Fruit fly (Drosophila melanogaster) whole organism, embryonic: ENCODE measurements around the gene CG5381.

ENCODE experiments used
- Aef1 ChIP-seq: fragments of 200-800 bp; sonication (Bioruptor generic); IDR thresholded peaks from 3 replicates; pipeline ENCODE4 v1.3.6; 2022; ENCODE audit warnings: missing biosample characterization, missing genetic modification characterization
- CG10431 ChIP-seq: fragments of 200-800 bp; sonication (Bioruptor generic); optimal IDR thresholded peaks from 3 replicates; lab custom pipeline; 2018; ENCODE audit warnings: missing biosample characterization, mild to moderate bottlenecking, missing genetic modification characterization
- CG13894 ChIP-seq: fragments of 200-800 bp; sonication (Bioruptor generic); optimal IDR thresholded peaks from 3 replicates; lab custom pipeline; 2018; ENCODE audit warnings: missing biosample characterization, mild to moderate bottlenecking, missing genetic modification characterization, moderate library complexity
- CG14050 ChIP-seq: fragments of 200-800 bp; sonication (Bioruptor generic); IDR thresholded peaks from 3 replicates; pipeline ENCODE4 v1.3.6; 2022; ENCODE audit warnings: missing biosample characterization, missing genetic modification characterization
- CG1529 ChIP-seq: fragments of 200-800 bp; sonication (Bioruptor generic); optimal IDR thresholded peaks from 3 replicates; lab custom pipeline; 2018; ENCODE audit warnings: missing biosample characterization, missing genetic modification characterization
- CG1603 ChIP-seq: fragments of 200-800 bp; sonication (Bioruptor generic); optimal IDR thresholded peaks from 2 replicates; lab custom pipeline; 2019; ENCODE audit warnings: missing biosample characterization, mild to moderate bottlenecking, missing genetic modification characterization, moderate library complexity
- CG18599 ChIP-seq: fragments of 200-800 bp; sonication (Bioruptor generic); optimal IDR thresholded peaks from 3 replicates; lab custom pipeline; 2017; ENCODE audit warnings: missing biosample characterization, missing genetic modification characterization, mild to moderate bottlenecking, moderate library complexity, missing genetic modification reagents
- CG18764 ChIP-seq: fragments of 200-800 bp; sonication (Bioruptor generic); optimal IDR thresholded peaks from 3 replicates; lab custom pipeline; 2016; ENCODE audit warnings: missing biosample characterization, missing genetic modification characterization
- CG32532 ChIP-seq: fragments of 200-800 bp; sonication (Bioruptor generic); IDR thresholded peaks from 2 replicates; pipeline ENCODE4 v1.3.6; 2022; ENCODE audit warnings: missing biosample characterization, missing genetic modification characterization
- CG42726 ChIP-seq: fragments of 200-800 bp; sonication (Bioruptor generic); IDR thresholded peaks from 2 replicates; pipeline ENCODE4 v1.3.6; 2022; ENCODE audit warnings: missing biosample characterization, missing genetic modification characterization; ENCODE audit not compliant: partially characterized antibody
- CG43689 ChIP-seq: fragments of 200-800 bp; sonication (Bioruptor generic); IDR thresholded peaks from 2 replicates; pipeline ENCODE4 v1.3.6; 2022; ENCODE audit warnings: missing biosample characterization, missing genetic modification characterization
- CG6683 ChIP-seq: fragments of 200-800 bp; sonication (Bioruptor generic); optimal IDR thresholded peaks from 2 replicates; lab custom pipeline; 2017; ENCODE audit warnings: missing biosample characterization, mild to moderate bottlenecking, missing genetic modification characterization, missing genetic modification reagents
- CG7357 ChIP-seq: fragments of 200-800 bp; sonication (Bioruptor generic); IDR thresholded peaks from 3 replicates; pipeline ENCODE4 v1.3.6; 2022; ENCODE audit warnings: missing biosample characterization, missing genetic modification characterization
- CG8290 ChIP-seq, 3 experiments: fragments of 200-800 bp; sonication (Bioruptor generic); optimal IDR thresholded peaks; 2 replicates each; lab custom pipeline; 2016 to 2019; ENCODE audit warnings: missing biosample characterization in 3 of 3, missing genetic modification characterization in 3 of 3, mild to moderate bottlenecking in 2 of 3, moderate library complexity in 1 of 3
- CG8359 ChIP-seq: fragments of 200-800 bp; sonication (Bioruptor generic); optimal IDR thresholded peaks from 2 replicates; lab custom pipeline; 2017; ENCODE audit warnings: missing biosample characterization, mild to moderate bottlenecking, missing genetic modification characterization, borderline replicate concordance
- D ChIP-seq, 2 experiments: fragments of 200-800 bp in 1 of 2; fragments of >200 bp in 1 of 2; sonication (Bioruptor generic) in 1 of 2; optimal IDR thresholded peaks; 2 replicates in 1 of 2; 3 replicates in 1 of 2; lab custom pipeline; 2017; ENCODE audit warnings: mild to moderate bottlenecking in 1 of 2, missing biosample characterization in 1 of 2, missing genetic modification characterization in 1 of 2, missing genetic modification reagents in 1 of 2
- Ets65A ChIP-seq: fragments of 200-800 bp; sonication (Bioruptor generic); peaks from one replicate; lab custom pipeline; 2016; ENCODE audit warnings: missing biosample characterization, missing genetic modification characterization
- HLH4C ChIP-seq: fragments of 200-800 bp; sonication (Bioruptor generic); IDR thresholded peaks from 3 replicates; pipeline ENCODE4 v1.3.6; 2022; ENCODE audit warnings: missing biosample characterization, missing genetic modification characterization; ENCODE audit not compliant: partially characterized antibody
- Hr39 ChIP-seq: fragments of >200 bp; optimal IDR thresholded peaks from 2 replicates; lab custom pipeline; 2017
- Hr78 ChIP-seq, 2 experiments: fragments of 200-800 bp in 1 of 2; fragments of >200 bp in 1 of 2; sonication (Bioruptor generic) in 1 of 2; optimal IDR thresholded peaks; 2 replicates each; lab custom pipeline; 2017 to 2019; ENCODE audit warnings: missing biosample characterization in 2 of 2, missing genetic modification characterization in 2 of 2, mild to moderate bottlenecking in 1 of 2, moderate library complexity in 1 of 2
- Lim3 ChIP-seq: fragments of 200-800 bp; sonication (Bioruptor generic); IDR thresholded peaks from 2 replicates; pipeline ENCODE4 v1.3.6; 2022; ENCODE audit warnings: missing biosample characterization, missing genetic modification characterization
- Mrtf ChIP-seq: fragments of 200-800 bp; sonication (Bioruptor generic); IDR thresholded peaks from 3 replicates; pipeline ENCODE4 v1.3.6; 2022; ENCODE audit warnings: missing biosample characterization, missing genetic modification characterization
- Oli ChIP-seq: fragments of 200-800 bp; sonication (Bioruptor generic); optimal IDR thresholded peaks from 2 replicates; lab custom pipeline; 2018; ENCODE audit warnings: missing biosample characterization, mild to moderate bottlenecking, missing genetic modification characterization, moderate library complexity
- Scr ChIP-seq: fragments of 200-800 bp; sonication (Bioruptor generic); IDR thresholded peaks from 2 replicates; pipeline ENCODE4 v1.3.6; 2022; ENCODE audit warnings: missing biosample characterization, missing genetic modification characterization; ENCODE audit not compliant: partially characterized antibody
- Sin3A ChIP-seq: fragments of >200 bp; optimal IDR thresholded peaks from 2 replicates; lab custom pipeline; 2018
- Six4 ChIP-seq: fragments of 200-800 bp; sonication (Bioruptor generic); optimal IDR thresholded peaks from 2 replicates; lab custom pipeline; 2016; ENCODE audit warnings: missing biosample characterization, missing genetic modification characterization
- Sry-δ ChIP-seq: fragments of 200-800 bp; sonication (Bioruptor generic); optimal IDR thresholded peaks from 2 replicates; lab custom pipeline; 2016; ENCODE audit warnings: missing biosample characterization, missing genetic modification characterization
- Taf1 ChIP-seq: fragments of 200-800 bp; sonication (Bioruptor generic); IDR thresholded peaks from 2 replicates; pipeline ENCODE4 v1.3.6; 2022; ENCODE audit warnings: missing biosample characterization, missing genetic modification characterization
- amos ChIP-seq: fragments of 200-800 bp; sonication (Bioruptor generic); IDR thresholded peaks from 2 replicates; pipeline ENCODE4 v1.3.6; 2022; ENCODE audit warnings: missing biosample characterization, missing genetic modification characterization; ENCODE audit not compliant: partially characterized antibody
- ase ChIP-seq: fragments of 200-800 bp; sonication (Bioruptor generic); IDR thresholded peaks from 3 replicates; pipeline ENCODE4 v1.3.6; 2022; ENCODE audit warnings: missing biosample characterization, missing genetic modification characterization
- az2 ChIP-seq: fragments of 200-800 bp; sonication (Bioruptor generic); optimal IDR thresholded peaks from 3 replicates; lab custom pipeline; 2016; ENCODE audit warnings: missing biosample characterization, missing genetic modification characterization
- bbx ChIP-seq: fragments of 200-800 bp; sonication (Bioruptor generic); IDR thresholded peaks from 2 replicates; pipeline ENCODE4 v1.3.6; 2022; ENCODE audit warnings: missing biosample characterization, missing genetic modification characterization; ENCODE audit not compliant: partially characterized antibody
- bcd ChIP-seq: fragments of 200-800 bp; sonication (Bioruptor generic); optimal IDR thresholded peaks from 2 replicates; lab custom pipeline; 2017; ENCODE audit warnings: missing biosample characterization, mild to moderate bottlenecking, missing genetic modification characterization
- cas ChIP-seq: fragments of 200-800 bp; sonication (Bioruptor generic); IDR thresholded peaks from 2 replicates; pipeline ENCODE4 v1.3.6; 2022; ENCODE audit warnings: missing biosample characterization, missing genetic modification characterization
- chinmo ChIP-seq: fragments of 200-800 bp; sonication (Bioruptor generic); IDR thresholded peaks from 4 replicates; pipeline ENCODE4 v1.3.6; 2022; ENCODE audit warnings: missing biosample characterization, missing genetic modification characterization; ENCODE audit not compliant: partially characterized antibody
- chn ChIP-seq: fragments of 200-800 bp; sonication (Bioruptor generic); optimal IDR thresholded peaks from 2 replicates; lab custom pipeline; 2016; ENCODE audit warnings: missing biosample characterization, missing genetic modification characterization
- corto ChIP-seq: fragments of 200-800 bp; sonication (Bioruptor generic); optimal IDR thresholded peaks from 2 replicates; lab custom pipeline; 2016; ENCODE audit warnings: missing biosample characterization, mild to moderate bottlenecking, missing genetic modification characterization, moderate library complexity
- esg ChIP-seq: fragments of 200-800 bp; sonication (Bioruptor generic); conservative IDR thresholded peaks from 2 replicates; pipeline ENCODE4 v1.3.6; 2022; ENCODE audit warnings: missing biosample characterization, missing genetic modification characterization
- fd3F ChIP-seq: fragments of 200-800 bp; sonication (Bioruptor generic); optimal IDR thresholded peaks from 2 replicates; lab custom pipeline; 2018; ENCODE audit warnings: missing biosample characterization, mild to moderate bottlenecking, missing genetic modification characterization, moderate library complexity
- gem ChIP-seq: fragments of 200-800 bp; sonication (Bioruptor generic); optimal IDR thresholded peaks from 2 replicates; lab custom pipeline; 2019; ENCODE audit warnings: missing biosample characterization, mild to moderate bottlenecking, missing genetic modification characterization, moderate library complexity
- h ChIP-seq: fragments of >200 bp; optimal IDR thresholded peaks from 2 replicates; lab custom pipeline; 2017
- ham ChIP-seq: fragments of 200-800 bp; sonication (Bioruptor generic); IDR thresholded peaks from 2 replicates; pipeline ENCODE4 v1.3.6; 2022; ENCODE audit warnings: missing biosample characterization, missing genetic modification characterization
- lilli ChIP-seq: fragments of 200-800 bp; sonication (Bioruptor generic); optimal IDR thresholded peaks from 3 replicates; lab custom pipeline; 2016; ENCODE audit warnings: missing biosample characterization, missing genetic modification characterization
- peb ChIP-seq: fragments of 200-800 bp; sonication (Bioruptor generic); IDR thresholded peaks from 2 replicates; pipeline ENCODE4 v1.3.6; 2022; ENCODE audit warnings: missing biosample characterization, missing genetic modification characterization
- sima ChIP-seq: fragments of 200-800 bp; sonication (Bioruptor generic); optimal IDR thresholded peaks from 2 replicates; lab custom pipeline; 2016; ENCODE audit warnings: missing biosample characterization, missing genetic modification characterization
- sisA ChIP-seq: fragments of 200-800 bp; sonication (Bioruptor generic); IDR thresholded peaks from 2 replicates; pipeline ENCODE4 v1.3.6; 2022; ENCODE audit warnings: missing biosample characterization, missing genetic modification characterization
- tll ChIP-seq, 2 experiments: fragments of 200-800 bp in 1 of 2; fragments of >200 bp in 1 of 2; sonication (Bioruptor generic) in 1 of 2; optimal IDR thresholded peaks; 2 replicates each; lab custom pipeline; 2017 to 2019; ENCODE audit warnings: missing biosample characterization in 2 of 2, missing genetic modification characterization in 2 of 2, mild to moderate bottlenecking in 1 of 2, moderate library complexity in 1 of 2
- z ChIP-seq: fragments of 200-800 bp; sonication (Bioruptor generic); IDR thresholded peaks from 3 replicates; pipeline ENCODE4 v1.3.6; 2022; ENCODE audit warnings: missing biosample characterization, missing genetic modification characterization

The CG5381 gene

DNA sequence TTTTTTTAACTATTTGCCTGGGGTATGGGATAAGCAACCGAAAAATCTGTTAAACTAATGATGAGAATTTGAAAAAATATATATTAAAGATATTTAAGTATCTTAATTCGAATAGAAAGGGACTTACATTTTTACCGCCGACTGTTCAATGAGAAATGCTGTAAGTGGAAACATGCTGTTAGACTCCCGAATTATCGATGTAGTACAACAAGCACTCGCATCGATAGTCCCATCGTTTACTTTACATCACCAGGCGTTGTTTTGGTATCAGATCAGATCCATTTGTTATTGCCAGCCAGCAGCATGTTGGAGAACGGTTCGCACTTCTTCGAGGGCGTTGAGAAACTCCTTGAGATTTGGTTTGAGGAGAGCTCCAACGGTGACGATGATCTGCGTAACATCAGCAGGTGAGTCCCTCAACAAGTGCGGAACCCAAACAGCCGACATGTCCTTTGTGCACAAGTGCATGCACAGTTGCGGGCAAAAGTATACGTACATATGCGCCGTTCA lies 16.4 kb upstream of the CG5381 start, which contains the start of gene SamDC (continued):
- TF ChIP-seq bbx (GFP tag; lab: Robert Waterston, UW) = peak; percentile 86
- TF ChIP-seq chn (GFP tag; lab: Kevin White, UChicago) = peak; percentile 10
- peak; percentile 53 for TF ChIP-seq az2 (GFP tag; lab: Kevin White, UChicago)
- TF ChIP-seq CG10431 (GFP tag; lab: Kevin White, UChicago) = no peak
- TF ChIP-seq esg (GFP tag; lab: Robert Waterston, UW) = no peak
- TF ChIP-seq CG8290 (GFP tag; optimal IDR thresholded peaks at IDR 0.05; lab: Kevin White, UChicago) = peak; percentile 80
- TF ChIP-seq CG8290 (tag; optimal IDR thresholded peaks at IDR 0.05; lab: Kevin White, UChicago) = peak; percentile 1 to 79
- 0 out of 2 replicates have a peak, but pooled peaks have one; percentile 15 for TF ChIP-seq Taf1
- TF ChIP-seq CG32532 (GFP tag; lab: Robert Waterston, UW) = peak; percentile 42; the same call in 1 of the 2 replicates
- no peak for TF ChIP-seq Lim3 (GFP tag; lab: Robert Waterston, UW)
- TF ChIP-seq z (GFP tag; lab: Robert Waterston, UW) = no peak
- TF ChIP-seq Six4 (GFP tag; lab: Kevin White, UChicago) = no peak
- 0 out of 2 replicates have a peak, but pooled peaks have one; percentile 13 for TF ChIP-seq cas (GFP tag; lab: Robert Waterston, UW)
- no peak for TF ChIP-seq ase (GFP tag; lab: Robert Waterston, UW)
- no peak for TF ChIP-seq tll (GFP tag; optimal IDR thresholded peaks at IDR 0.05; lab: Kevin White, UChicago)
- TF ChIP-seq CG18764 (GFP tag; lab: Kevin White, UChicago) = peak; percentile 5
- no peak for TF ChIP-seq CG43689 (GFP tag; lab: Robert Waterston, UW)
- no peak for TF ChIP-seq ham (GFP tag; lab: Robert Waterston, UW)
- no peak; the same call in 1 of the 2 replicates for TF ChIP-seq peb (GFP tag; lab: Robert Waterston, UW)
- TF ChIP-seq CG1603 (tag; lab: Kevin White, UChicago) = peak; percentile 79
- TF ChIP-seq CG13894 (tag; lab: Kevin White, UChicago) = peak; percentile 66
- TF ChIP-seq sima (GFP tag; lab: Kevin White, UChicago) = no peak
- TF ChIP-seq bcd (GFP tag; lab: Kevin White, UChicago) = no peak
- TF ChIP-seq amos (GFP tag; lab: Robert Waterston, UW) = peak; percentile 88; the same call in 1 of the 2 replicates
- peak; percentile 82; the same call in 1 of the 2 replicates for TF ChIP-seq CG42726
- no peak for TF ChIP-seq Hr39 (lab: Kevin White, UChicago)
- TF ChIP-seq Sry-δ (GFP tag; lab: Kevin White, UChicago) = peak; percentile 92
- no peak for TF ChIP-seq CG18599 (GFP tag; lab: Kevin White, UChicago)
- peak; percentile 19; the same call in 1 of the 3 replicates for TF ChIP-seq CG14050 (GFP tag; lab: Robert Waterston, UW)
- no peak for TF ChIP-seq CG1529 (GFP tag; lab: Kevin White, UChicago)

DNA sequence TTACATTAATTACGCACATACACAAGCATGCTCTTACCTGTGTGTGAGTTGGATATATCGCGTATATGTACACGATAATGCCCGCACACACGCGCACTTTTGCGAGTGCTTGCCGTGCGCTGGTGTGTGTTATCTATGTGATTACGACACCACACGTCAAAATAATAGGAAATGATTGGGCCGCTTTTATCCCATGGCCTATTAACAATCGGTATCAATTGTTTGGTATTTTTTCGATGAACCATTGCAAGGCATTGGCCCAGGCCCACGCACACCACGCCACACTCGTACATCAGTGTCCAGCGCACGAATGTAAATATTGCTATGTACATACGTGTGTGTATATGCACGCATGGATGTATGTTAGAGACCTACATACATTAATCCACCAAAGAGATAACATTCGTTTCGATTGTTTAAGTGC lies 12.0 kb upstream of the CG5381 start:
- TF ChIP-seq fd3F (GFP tag; lab: Kevin White, UChicago) (peak; percentile 24), Sin3A (lab: Kevin White, UChicago) (no peak), Mrtf (GFP tag; lab: Robert Waterston, UW) (no peak), corto (GFP tag; lab: Kevin White, UChicago) (no peak), Oli (tag; lab: Kevin White, UChicago) (no peak), HLH4C (GFP tag; lab: Robert Waterston, UW) (no peak), sisA (GFP tag; lab: Robert Waterston, UW) (no peak), CG6683 (GFP tag; lab: Kevin White, UChicago) (peak; percentile 50), bbx (GFP tag; lab: Robert Waterston, UW) (peak; percentile 51), CG8359 (GFP tag; lab: Kevin White, UChicago) (no peak), Hr78 (GFP tag; optimal IDR thresholded peaks at IDR 0.05; lab: Kevin White, UChicago) (peak in 1 of 2 experiments; percentile 51), CG7357 (GFP tag; lab: Robert Waterston, UW) (no peak), h (no peak), Ets65A (no peak), lilli (GFP tag; lab: Kevin White, UChicago) (peak; percentile 51), gem (peak; percentile 45), Aef1 (GFP tag; lab: Robert Waterston, UW) (no peak), chinmo (GFP tag; lab: Robert Waterston, UW) (peak; percentile 98), Scr (GFP tag; lab: Robert Waterston, UW) (peak; percentile 69), D (optimal IDR thresholded peaks at IDR 0.05; lab: Kevin White, UChicago) (peak; percentile 92), D (GFP tag; optimal IDR thresholded peaks at IDR 0.05; lab: Kevin White, UChicago) (peak; percentile 31), CG1603 (tag; lab: Kevin White, UChicago) (peak; percentile 81)
